Fruit fly (Drosophila melanogaster) whole organism, adult: ENCODE measurements around the gene Ccdc114.

Experiments
- CG12768 ChIP-seq: fragments of 200-800 bp; sonication (Bioruptor generic); optimal IDR thresholded peaks from 2 replicates; lab custom pipeline; 2017; ENCODE audit warnings: missing biosample characterization, missing genetic modification characterization, mild to moderate bottlenecking, moderate library complexity, missing genetic modification reagents
- CG14711 ChIP-seq: fragments of 200-800 bp; sonication (Bioruptor generic); optimal IDR thresholded peaks from 2 replicates; lab custom pipeline; 2018; ENCODE audit warnings: missing biosample characterization, mild to moderate bottlenecking, missing genetic modification characterization, moderate library complexity
- CG1620 ChIP-seq: fragments of 200-800 bp; sonication (Bioruptor generic); optimal IDR thresholded peaks from 2 replicates; lab custom pipeline; 2016; ENCODE audit warnings: missing biosample characterization, missing genetic modification characterization
- CG33017 ChIP-seq: fragments of 200-800 bp; sonication (Bioruptor generic); optimal IDR thresholded peaks from 2 replicates; lab custom pipeline; 2018; ENCODE audit warnings: missing biosample characterization, mild to moderate bottlenecking, missing genetic modification characterization, moderate library complexity
- CG5204 ChIP-seq: fragments of 200-800 bp; sonication (Bioruptor generic); optimal IDR thresholded peaks from 2 replicates; lab custom pipeline; 2016; ENCODE audit warnings: missing biosample characterization, missing genetic modification characterization
- CG7101 ChIP-seq: fragments of 200-800 bp; sonication (Bioruptor generic); optimal IDR thresholded peaks from 2 replicates; lab custom pipeline; 2018; ENCODE audit warnings: missing biosample characterization, mild to moderate bottlenecking, missing genetic modification characterization, moderate library complexity
- Clk ChIP-seq: fragments of 200-800 bp; sonication (Bioruptor generic); optimal IDR thresholded peaks from 2 replicates; lab custom pipeline; 2017; ENCODE audit warnings: missing biosample characterization, missing genetic modification characterization
- Crg-1 ChIP-seq: fragments of 200-800 bp; sonication (Bioruptor generic); optimal IDR thresholded peaks from 2 replicates; lab custom pipeline; 2016; ENCODE audit warnings: missing biosample characterization, missing genetic modification characterization
- Hr96 ChIP-seq: fragments of 200-800 bp; sonication (Bioruptor generic); optimal IDR thresholded peaks from 2 replicates; lab custom pipeline; 2016; ENCODE audit warnings: missing biosample characterization, missing genetic modification characterization
- Mnt ChIP-seq: fragments of 200-800 bp; sonication (Bioruptor generic); optimal IDR thresholded peaks from 2 replicates; lab custom pipeline; 2016; ENCODE audit warnings: missing biosample characterization, mild to moderate bottlenecking, missing genetic modification characterization
- bab1 ChIP-seq: fragments of 200-800 bp; sonication (Bioruptor generic); optimal IDR thresholded peaks from 3 replicates; lab custom pipeline; 2019; ENCODE audit warnings: missing biosample characterization, mild to moderate bottlenecking, missing genetic modification characterization, moderate library complexity
- cic ChIP-seq: fragments of 200-800 bp; sonication (Bioruptor generic); optimal IDR thresholded peaks from 2 replicates; lab custom pipeline; 2017; ENCODE audit warnings: missing biosample characterization, mild to moderate bottlenecking, missing genetic modification characterization, moderate library complexity
- cnc ChIP-seq, 2 experiments: fragments of >200 bp; optimal IDR thresholded peaks; 2 replicates each; lab custom pipeline; 2017
- kay ChIP-seq: fragments of 200-800 bp; sonication (Bioruptor generic); peaks from one replicate; lab custom pipeline; 2016; ENCODE audit warnings: missing biosample characterization, missing genetic modification characterization, borderline replicate concordance
- pad ChIP-seq: fragments of 200-800 bp; sonication (Bioruptor generic); optimal IDR thresholded peaks from 3 replicates; lab custom pipeline; 2017; ENCODE audit warnings: missing biosample characterization, missing genetic modification characterization, mild to moderate bottlenecking, moderate library complexity, missing genetic modification reagents
- tj ChIP-seq: fragments of 200-800 bp; sonication (Bioruptor generic); optimal IDR thresholded peaks from 3 replicates; lab custom pipeline; 2017; ENCODE audit warnings: missing biosample characterization, mild to moderate bottlenecking, missing genetic modification characterization, moderate library complexity
- toe ChIP-seq: fragments of 200-800 bp; sonication (Bioruptor generic); optimal IDR thresholded peaks from 2 replicates; lab custom pipeline; 2016; ENCODE audit warnings: missing biosample characterization, missing genetic modification characterization

Gene Ccdc114

DNA sequence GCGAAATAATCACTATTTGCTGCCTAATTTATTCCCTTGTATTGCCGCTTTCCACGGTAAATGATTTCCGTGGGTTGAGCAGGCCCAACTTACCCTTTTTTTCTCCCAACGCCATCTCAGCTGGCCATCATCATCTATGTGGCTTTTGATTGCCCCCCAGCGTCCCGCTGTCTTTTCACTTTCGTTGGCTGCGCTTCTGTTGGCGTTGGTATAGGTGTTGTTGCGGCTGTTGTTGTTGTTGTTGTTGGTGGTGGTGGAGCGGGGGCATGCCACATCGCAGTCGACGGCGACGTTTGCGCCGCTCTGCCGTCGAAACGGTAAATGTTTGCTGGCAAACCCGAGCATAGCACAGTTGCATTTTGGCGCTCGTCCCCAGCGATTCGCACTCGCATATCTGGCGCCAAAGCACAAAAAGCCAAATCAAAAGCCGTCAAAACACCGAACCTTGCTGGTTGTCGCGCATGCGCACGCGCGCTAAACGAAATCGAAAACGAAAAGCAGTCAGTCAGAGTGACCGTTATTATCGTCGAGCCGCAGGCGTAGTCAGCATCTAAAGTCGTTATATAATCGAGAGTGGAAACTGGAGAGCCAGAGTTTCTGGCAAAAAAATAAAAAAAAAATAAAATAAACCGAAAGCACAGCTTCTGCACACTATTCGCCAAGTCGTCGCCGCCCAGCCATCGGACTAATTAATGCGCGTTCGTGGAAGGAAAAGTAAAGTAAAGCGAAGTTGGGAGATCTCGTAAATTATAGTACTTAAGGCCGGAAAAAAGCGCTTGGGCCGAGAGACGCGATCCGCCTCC, 30.3 kb downstream of the Ccdc114 start, which contains the start of gene CG14892:
CG14892 (plus strand) TSS at position 359 of the 803 bp plus-strand sequence.
- TF ChIP-seq CG12768 (GFP tag; lab: Kevin White, UChicago) (no peak), toe (GFP tag; lab: Kevin White, UChicago) (no peak), Clk (GFP tag; lab: Kevin White, UChicago) (no peak), Crg-1 (no peak), cnc (optimal IDR thresholded peaks at IDR 0.05; lab: Kevin White, UChicago) (no peak), CG33017 (tag; lab: Kevin White, UChicago) (no peak), Mnt (GFP tag; lab: Kevin White, UChicago) (no peak), CG5204 (GFP tag; lab: Kevin White, UChicago) (no peak), kay (GFP tag; lab: Kevin White, UChicago) (no peak), bab1 (GFP tag; lab: Kevin White, UChicago) (no peak), pad (no peak), CG1620 (GFP tag; lab: Kevin White, UChicago) (no peak), Hr96 (no peak)

DNA sequence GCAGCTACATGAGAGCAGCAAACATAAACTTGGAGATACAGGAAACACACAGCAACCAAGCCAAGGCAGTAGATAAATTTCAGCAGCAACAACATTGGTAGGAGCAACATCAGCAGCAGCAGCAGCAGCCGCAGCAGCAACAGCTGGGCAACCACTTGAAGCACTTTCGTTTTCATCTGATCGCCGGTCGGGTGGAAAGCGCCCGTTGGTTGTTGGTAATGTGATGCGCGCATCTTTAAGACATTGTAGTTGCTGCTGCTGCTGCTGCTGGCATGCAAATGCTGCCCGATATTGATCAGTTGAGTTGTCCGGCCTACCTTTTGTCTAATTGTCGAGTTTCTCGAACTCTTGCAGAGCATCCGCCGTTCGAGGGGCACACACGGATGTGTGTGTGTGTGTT, 33.1 kb downstream of the Ccdc114 start:
- TF ChIP-seq cic: no peak
- TF ChIP-seq CG12768 (GFP tag; lab: Kevin White, UChicago): no peak
- TF ChIP-seq CG1620 (GFP tag; lab: Kevin White, UChicago): no peak
- TF ChIP-seq toe (GFP tag; lab: Kevin White, UChicago): no peak
- TF ChIP-seq bab1 (GFP tag; lab: Kevin White, UChicago): no peak
- no peak for TF ChIP-seq CG7101
- TF ChIP-seq kay (GFP tag; lab: Kevin White, UChicago): no peak
- no peak for TF ChIP-seq Crg-1
- TF ChIP-seq CG14711: no peak

DNA sequence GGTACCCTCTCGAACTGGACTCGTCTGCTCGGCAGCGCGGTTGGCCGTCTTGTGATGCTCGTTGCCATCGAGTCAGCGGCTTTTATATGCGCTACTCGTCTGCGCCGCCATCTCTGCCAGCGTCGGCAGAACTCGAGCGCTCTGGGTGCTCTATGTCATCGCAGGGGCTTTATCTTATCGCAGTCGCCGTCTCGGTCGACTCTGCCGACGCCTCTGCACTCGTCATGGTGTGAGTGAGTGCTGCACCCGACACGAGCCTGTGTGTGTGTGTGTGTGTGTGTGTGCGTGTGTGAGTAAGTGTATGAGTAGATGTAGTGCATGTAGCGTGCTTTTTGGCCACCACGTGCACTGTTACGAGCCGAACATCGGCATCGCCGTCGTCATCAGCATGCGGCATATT, 40.9 kb downstream of the Ccdc114 start, which contains the start of gene Scp2:
Scp2 (minus strand) TSS at position 59 of the 400 bp plus-strand sequence.
- TF ChIP-seq CG12768 (GFP tag; lab: Kevin White, UChicago) (no peak), tj (GFP tag; lab: Kevin White, UChicago) (no peak)

- TF ChIP-seq CG12768 (GFP tag; lab: Kevin White, UChicago) (peak; percentile 11), Hr96 (peak; percentile 59), toe (GFP tag; lab: Kevin White, UChicago) (peak; percentile 37), CG14711 (peak; percentile 55), CG1620 (GFP tag; lab: Kevin White, UChicago) (peak; percentile 36), CG5204 (GFP tag; lab: Kevin White, UChicago) (peak; percentile 16), bab1 (GFP tag; lab: Kevin White, UChicago) (no peak), kay (GFP tag; lab: Kevin White, UChicago) (no peak)
Measured at dm6 chr3R:16573483-16574145, 50.9 kb downstream of the Ccdc114 start, which contains the start of gene CG14903. CG14903 (minus strand) TSS chr3R:16573752.
